Fruit fly (Drosophila melanogaster): ENCODE results near the gene pho.

pho gene

dm6 chr4:1122658-1123606 is 58.5 kb downstream of the pho start, which contains the start of gene Cals (continued):
- no peak for TF ChIP-seq CG8119 (GFP tag; IDR thresholded peaks at IDR 0.05)
- no peak for TF ChIP-seq vri (GFP tag; optimal IDR thresholded peaks at IDR 0.05)

All from whole organism, prepupa.